Fruit fly (Drosophila melanogaster) whole organism, wandering third instar larva: Measurements from ENCODE around the gene cmet.
A peak's percentile ranks its signal among the peaks of the same experiment; 100 is the strongest.

Experiments used
- Abd-B ChIP-seq: fragments of >200 bp; optimal IDR thresholded peaks from 2 replicates; lab custom pipeline; 2017; ENCODE audit warnings: missing biosample characterization, missing genetic modification characterization
- CG32264 ChIP-seq: fragments of 200-800 bp; sonication (Bioruptor generic); optimal IDR thresholded peaks from 2 replicates; lab custom pipeline; 2016; ENCODE audit warnings: missing biosample characterization, missing genetic modification characterization
- CG9705 ChIP-seq: fragments of 200-800 bp; sonication (Bioruptor generic); optimal IDR thresholded peaks from 2 replicates; lab custom pipeline; 2018; ENCODE audit warnings: missing biosample characterization, mild to moderate bottlenecking, missing genetic modification characterization
- CrebA ChIP-seq: fragments of 200-800 bp; sonication (Bioruptor generic); optimal IDR thresholded peaks from 2 replicates; lab custom pipeline; 2016; ENCODE audit warnings: missing biosample characterization, mild to moderate bottlenecking, missing genetic modification characterization, borderline replicate concordance
- Dfd ChIP-seq: fragments of >200 bp; optimal IDR thresholded peaks from 2 replicates; lab custom pipeline; 2017; ENCODE audit warnings: missing biosample characterization, missing genetic modification characterization
- Dif ChIP-seq: fragments of 200-275, 200-300 bp; sonication (Bioruptor generic); optimal IDR thresholded peaks from 2 replicates; lab custom pipeline; 2018; ENCODE audit warnings: missing biosample characterization, missing genetic modification characterization; ENCODE audit not compliant: partially characterized antibody
- GATAd ChIP-seq: sonication (Bioruptor generic); optimal IDR thresholded peaks from 2 replicates; lab custom pipeline; 2016; ENCODE audit warnings: missing biosample characterization, missing genetic modification characterization
- HLH106 ChIP-seq: fragments of 200-800 bp; optimal IDR thresholded peaks from 3 replicates; lab custom pipeline; 2019; ENCODE audit warnings: missing biosample characterization, mild to moderate bottlenecking, missing genetic modification characterization, moderate library complexity
- Hnf4 ChIP-seq: fragments of 200-800 bp; sonication (Bioruptor generic); optimal IDR thresholded peaks from 2 replicates; lab custom pipeline; 2016; ENCODE audit warnings: missing biosample characterization, mild to moderate bottlenecking, missing genetic modification characterization
- Hr78 ChIP-seq: fragments of >200 bp; optimal IDR thresholded peaks from 2 replicates; lab custom pipeline; 2017; ENCODE audit warnings: missing biosample characterization, missing genetic modification characterization
- Hr83 ChIP-seq: fragments of 200-300 bp; sonication (Bioruptor generic); optimal IDR thresholded peaks from 2 replicates; lab custom pipeline; 2016; ENCODE audit warnings: missing biosample characterization, mild to moderate bottlenecking, missing genetic modification characterization, moderate library complexity; ENCODE audit not compliant: poor library complexity, severe bottlenecking
- Jra ChIP-seq: sonication (Bioruptor generic); optimal IDR thresholded peaks from 2 replicates; lab custom pipeline; 2016; ENCODE audit warnings: missing biosample characterization, missing genetic modification characterization
- Mio ChIP-seq: sonication (Bioruptor generic); optimal IDR thresholded peaks from 2 replicates; lab custom pipeline; 2016; ENCODE audit warnings: missing biosample characterization, missing genetic modification characterization
- Myc ChIP-seq: fragments of >200 bp; optimal IDR thresholded peaks from 2 replicates; lab custom pipeline; 2017
- N ChIP-seq: fragments of >200 bp; optimal IDR thresholded peaks from 2 replicates; lab custom pipeline; 2018; ENCODE audit warnings: missing biosample characterization, missing external identifiers, missing genetic modification characterization
- OdsH ChIP-seq: fragments of 200-800 bp; sonication (Bioruptor generic); optimal IDR thresholded peaks from 2 replicates; lab custom pipeline; 2016; ENCODE audit warnings: missing biosample characterization, mild to moderate bottlenecking, missing genetic modification characterization
- Rel ChIP-seq, 2 experiments: fragments of 200-800 bp; sonication (Bioruptor generic) in 1 of 2; optimal IDR thresholded peaks; 2 replicates in 1 of 2; 3 replicates in 1 of 2; lab custom pipeline; 2016 to 2019; ENCODE audit warnings: mild to moderate bottlenecking in 2 of 2, missing biosample characterization in 2 of 2, missing genetic modification characterization in 2 of 2, moderate library complexity in 1 of 2
- Sp1 ChIP-seq: fragments of 200-800 bp; sonication (Bioruptor generic); optimal IDR thresholded peaks from 3 replicates; lab custom pipeline; 2019; ENCODE audit warnings: missing biosample characterization, mild to moderate bottlenecking, missing genetic modification characterization, moderate library complexity
- Vsx2 ChIP-seq: fragments of 200-300, 225-300 bp; sonication (Bioruptor generic); optimal IDR thresholded peaks from 2 replicates; lab custom pipeline; 2018; ENCODE audit warnings: missing biosample characterization, missing genetic modification characterization; ENCODE audit not compliant: partially characterized antibody
- br ChIP-seq: fragments of 200-800 bp; sonication (Bioruptor generic); optimal IDR thresholded peaks from 2 replicates; lab custom pipeline; 2016; ENCODE audit warnings: missing biosample characterization, missing genetic modification characterization
- brk ChIP-seq: fragments of 200-800 bp; sonication (Bioruptor generic); optimal IDR thresholded peaks from 2 replicates; lab custom pipeline; 2016; ENCODE audit warnings: missing biosample characterization, mild to moderate bottlenecking, missing genetic modification characterization
- dl ChIP-seq, 2 experiments: fragments of 175-275, 200-275 bp in 1 of 2; fragments of 200-275 bp in 1 of 2; sonication (Bioruptor generic); optimal IDR thresholded peaks; lab custom pipeline; 2018; ENCODE audit warnings: mild to moderate bottlenecking in 2 of 2, missing biosample characterization in 2 of 2, missing genetic modification characterization in 2 of 2, moderate library complexity in 2 of 2; ENCODE audit not compliant: partially characterized antibody in 2 of 2, insufficient read depth in 1 of 2
- dmrt93B ChIP-seq: fragments of 200-800 bp; sonication (Bioruptor generic); optimal IDR thresholded peaks from 2 replicates; lab custom pipeline; 2018; ENCODE audit warnings: missing biosample characterization, mild to moderate bottlenecking, missing genetic modification characterization
- dsf ChIP-seq: sonication (Bioruptor generic); optimal IDR thresholded peaks from 2 replicates; lab custom pipeline; 2016; ENCODE audit warnings: missing biosample characterization, missing genetic modification characterization, borderline replicate concordance
- ey ChIP-seq: fragments of 200-800 bp; sonication (Bioruptor generic); optimal IDR thresholded peaks from 2 replicates; lab custom pipeline; 2016; ENCODE audit warnings: missing biosample characterization, missing genetic modification characterization
- foxo ChIP-seq, 2 experiments: fragments of 200-800 bp; sonication (Bioruptor generic); optimal IDR thresholded peaks; 2 replicates in 1 of 2; 3 replicates in 1 of 2; lab custom pipeline; 2016 to 2017; ENCODE audit warnings: missing biosample characterization in 2 of 2, missing genetic modification characterization in 2 of 2
- fru ChIP-seq: fragments of 200-800 bp; sonication (Bioruptor generic); optimal IDR thresholded peaks from 3 replicates; lab custom pipeline; 2016; ENCODE audit warnings: missing biosample characterization, mild to moderate bottlenecking, missing genetic modification characterization
- h ChIP-seq: fragments of 200-800 bp; sonication (Bioruptor generic); optimal IDR thresholded peaks from 3 replicates; lab custom pipeline; 2016; ENCODE audit warnings: missing biosample characterization, mild to moderate bottlenecking, missing genetic modification characterization
- jim ChIP-seq: fragments of 175-275, 200-325 bp; sonication (Bioruptor generic); optimal IDR thresholded peaks from 2 replicates; lab custom pipeline; 2016; ENCODE audit warnings: missing biosample characterization, mild to moderate bottlenecking, missing genetic modification characterization
- lola ChIP-seq: fragments of >200 bp; optimal IDR thresholded peaks from 2 replicates; lab custom pipeline; 2017; ENCODE audit warnings: missing biosample characterization, missing genetic modification characterization
- psq ChIP-seq: fragments of 200-800 bp; sonication (Bioruptor generic); optimal IDR thresholded peaks from 3 replicates; lab custom pipeline; 2017; ENCODE audit warnings: missing biosample characterization, mild to moderate bottlenecking, missing genetic modification characterization, moderate library complexity
- sage ChIP-seq: fragments of 200-800 bp; sonication (Bioruptor generic); optimal IDR thresholded peaks from 2 replicates; lab custom pipeline; 2016; ENCODE audit warnings: missing biosample characterization, mild to moderate bottlenecking, missing genetic modification characterization
- sv ChIP-seq: fragments of 200-800 bp; sonication (Bioruptor generic); optimal IDR thresholded peaks from 3 replicates; lab custom pipeline; 2016; ENCODE audit warnings: missing biosample characterization, missing genetic modification characterization
- tai ChIP-seq: sonication (Bioruptor generic); optimal IDR thresholded peaks from 2 replicates; lab custom pipeline; 2016; ENCODE audit warnings: missing biosample characterization, missing genetic modification characterization
- usp ChIP-seq: fragments of >200 bp; optimal IDR thresholded peaks from 2 replicates; lab custom pipeline; 2017; ENCODE audit warnings: missing biosample characterization, missing genetic modification characterization
- woc ChIP-seq: sonication (Bioruptor generic); optimal IDR thresholded peaks from 2 replicates; lab custom pipeline; 2016; ENCODE audit warnings: missing biosample characterization, mild to moderate bottlenecking, missing genetic modification characterization

cmet gene

DNA sequence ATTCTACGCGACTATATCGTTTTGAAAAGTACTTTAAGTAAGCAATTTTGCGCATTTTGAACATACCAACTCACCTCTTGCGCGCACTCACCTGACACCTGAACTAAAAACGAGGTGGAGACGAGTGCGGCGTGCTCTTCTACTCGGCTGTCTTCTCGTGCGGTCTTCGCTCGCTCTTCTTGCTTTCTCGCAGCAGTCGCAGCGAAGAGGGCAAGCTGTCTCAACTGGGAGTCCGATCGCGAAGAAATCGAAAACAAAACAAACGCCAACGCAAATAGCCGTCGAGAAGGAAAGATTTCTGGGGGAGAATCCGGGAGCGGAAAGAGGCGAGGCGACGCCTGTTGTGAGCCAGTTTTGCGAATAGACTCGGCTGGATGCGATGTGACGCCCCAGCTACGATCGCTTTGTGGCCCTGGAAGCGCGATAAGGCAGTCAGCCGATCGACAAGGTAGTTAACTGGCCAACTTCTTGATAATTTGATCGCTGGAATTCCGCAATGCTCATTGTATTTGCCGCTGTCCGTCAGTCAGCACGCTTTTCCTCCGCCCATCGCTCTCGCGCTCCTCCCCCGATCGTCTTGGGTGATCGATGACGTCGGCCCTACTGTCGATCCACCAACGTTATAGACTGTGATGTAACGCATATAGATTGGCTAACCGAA lies 3.0 kb upstream of the cmet start:
- TF ChIP-seq fru (peak; percentile 83), psq (GFP tag; lab: Kevin White, UChicago) (peak; percentile 73), N (GFP tag; lab: Kevin White, UChicago) (no peak), CrebA (no peak), dmrt93B (no peak), ey (GFP tag; lab: Kevin White, UChicago) (no peak), OdsH (GFP tag; lab: Kevin White, UChicago) (no peak), h (peak; percentile 82), Hr83 (GFP tag; lab: Kevin White, UChicago) (peak; percentile 32), Hr78 (GFP tag; lab: Kevin White, UChicago) (no peak), woc (GFP tag; lab: Kevin White, UChicago) (no peak), Rel (GFP tag; optimal IDR thresholded peaks at IDR 0.05; lab: Kevin White, UChicago) (no peak), Rel (tag; optimal IDR thresholded peaks at IDR 0.05; lab: Kevin White, UChicago) (peak; percentile 25), Mio (no peak), lola (GFP tag; lab: Kevin White, UChicago) (no peak), Vsx2 (GFP tag; lab: Kevin White, UChicago) (peak; percentile 23), brk (no peak), tai (GFP tag; lab: Kevin White, UChicago) (no peak), sv (GFP tag; lab: Kevin White, UChicago) (no peak), Dif (GFP tag; lab: Kevin White, UChicago) (peak; percentile 79), sage (GFP tag; lab: Kevin White, UChicago) (no peak), jim (GFP tag; lab: Kevin White, UChicago) (no peak), Sp1 (peak; percentile 21), dl (GFP tag; optimal IDR thresholded peaks at IDR 0.05; lab: Kevin White, UChicago; ENCODE audit: insufficient read depth in 1 of 2, partially characterized antibody in 2 of 2) (peak in 1 of 2 experiments; percentile 74), HLH106 (tag; lab: Kevin White, UChicago) (no peak), CG9705 (no peak), Hnf4 (GFP tag; lab: Kevin White, UChicago) (no peak), Myc (lab: Kevin White, UChicago) (peak; percentile 53), br (GFP tag; lab: Kevin White, UChicago) (peak; percentile 73), usp (GFP tag; lab: Kevin White, UChicago) (no peak), CG32264 (no peak), Dfd (GFP tag; lab: Kevin White, UChicago) (no peak)

dm6 chr2L:11269632-11269965 lies 797 bp upstream of the cmet start, which contains the start of gene cana:
cana (plus strand) TSS chr2L:11269780.
- TF ChIP-seq dmrt93B = no peak
- TF ChIP-seq Rel (GFP tag; optimal IDR thresholded peaks at IDR 0.05; lab: Kevin White, UChicago) = no peak
- TF ChIP-seq Rel (tag; optimal IDR thresholded peaks at IDR 0.05; lab: Kevin White, UChicago) = no peak
- TF ChIP-seq woc (GFP tag; lab: Kevin White, UChicago) = no peak
- no peak for TF ChIP-seq dsf

- TF ChIP-seq CrebA (no peak), jim (GFP tag; lab: Kevin White, UChicago) (no peak), Jra (GFP tag; lab: Kevin White, UChicago) (no peak), psq (GFP tag; lab: Kevin White, UChicago) (no peak), lola (GFP tag; lab: Kevin White, UChicago) (no peak), CG9705 (no peak), ey (GFP tag; lab: Kevin White, UChicago) (no peak), sv (GFP tag; lab: Kevin White, UChicago) (no peak), GATAd (GFP tag; lab: Kevin White, UChicago) (no peak), foxo (GFP tag; optimal IDR thresholded peaks at IDR 0.05; lab: Kevin White, UChicago) (no peak), dl (GFP tag; optimal IDR thresholded peaks at IDR 0.05; lab: Kevin White, UChicago; ENCODE audit: insufficient read depth in 1 of 2, partially characterized antibody in 2 of 2) (no peak), Myc (lab: Kevin White, UChicago) (no peak), Dif (GFP tag; lab: Kevin White, UChicago) (no peak), brk (no peak), Abd-B (no peak), dsf (no peak), dmrt93B (no peak), Mio (no peak)
Measured at dm6 chr2L:11251181-11251580, 17.6 kb downstream of the cmet start.
